Worm (Caenorhabditis elegans) whole organism, L2 larva: ENCODE results near the gene T16G12.12.

Experiments used
- C34F6.9 ChIP-seq: fragments of 150-350 bp; optimal IDR thresholded peaks from 2 replicates; lab custom pipeline; 2014; ENCODE audit warnings: missing biosample characterization, missing genetic modification characterization
- F13H6.1 ChIP-seq: sonication (generic microtip); optimal IDR thresholded peaks from 2 replicates; lab custom pipeline; 2016; ENCODE audit warnings: missing genetic modification characterization, missing compliant biosample characterization
- R02D3.7 ChIP-seq: fragments of 150-350 bp; optimal IDR thresholded peaks from 2 replicates; lab custom pipeline; 2014; ENCODE audit warnings: missing biosample characterization, missing genetic modification characterization
- Y55F3AM.14 ChIP-seq: fragments of 200-800 bp; sonication (Bioruptor generic); optimal IDR thresholded peaks from 2 replicates; lab custom pipeline; 2018; ENCODE audit warnings: mild to moderate bottlenecking, missing genetic modification characterization, missing compliant biosample characterization
- alr-1 ChIP-seq: fragments of 150-350 bp; optimal IDR thresholded peaks from 2 replicates; lab custom pipeline; 2014; ENCODE audit warnings: missing biosample characterization, missing genetic modification characterization
- aly-2 ChIP-seq: fragments of 150-350 bp; optimal IDR thresholded peaks from 2 replicates; lab custom pipeline; 2014; ENCODE audit warnings: missing biosample characterization, missing genetic modification characterization
- blmp-1 ChIP-seq: sonication (generic microtip); optimal IDR thresholded peaks from 2 replicates; lab custom pipeline; 2017; ENCODE audit warnings: missing genetic modification characterization, mild to moderate bottlenecking, missing compliant biosample characterization, antibody characterized with exemption, moderate library complexity; ENCODE audit not compliant: insufficient read depth
- ceh-16 ChIP-seq: fragments of 150-350 bp; optimal IDR thresholded peaks from 2 replicates; lab custom pipeline; 2014; ENCODE audit warnings: missing biosample characterization, missing genetic modification characterization
- ceh-82 ChIP-seq: fragments of 150-350 bp; optimal IDR thresholded peaks from 2 replicates; lab custom pipeline; 2014; ENCODE audit warnings: missing biosample characterization, missing genetic modification characterization
- crh-2 ChIP-seq: sonication (generic microtip); optimal IDR thresholded peaks from 2 replicates; lab custom pipeline; 2017; ENCODE audit warnings: missing biosample characterization, missing genetic modification characterization
- dmd-4 ChIP-seq: sonication (generic microtip); optimal IDR thresholded peaks from 2 replicates; lab custom pipeline; 2017; ENCODE audit warnings: missing biosample characterization, missing genetic modification characterization
- elt-1 ChIP-seq: fragments of 150-350 bp; optimal IDR thresholded peaks from 2 replicates; lab custom pipeline; 2014; ENCODE audit warnings: missing biosample characterization, missing genetic modification characterization
- elt-3 ChIP-seq: sonication (generic microtip); optimal IDR thresholded peaks from 2 replicates; lab custom pipeline; 2017; ENCODE audit warnings: missing biosample characterization, missing genetic modification characterization
- fos-1 ChIP-seq: fragments of 150-350 bp; optimal IDR thresholded peaks from 2 replicates; lab custom pipeline; 2014; ENCODE audit warnings: missing biosample characterization, missing genetic modification characterization
- gmeb-1 ChIP-seq: fragments of 150-350 bp; optimal IDR thresholded peaks from 2 replicates; lab custom pipeline; 2014; ENCODE audit warnings: missing biosample characterization, missing genetic modification characterization
- lin-11 ChIP-seq: fragments of 150-350 bp; sonication (generic microtip); optimal IDR thresholded peaks from 2 replicates; lab custom pipeline; 2014; ENCODE audit warnings: missing biosample characterization, missing genetic modification characterization, inconsistent platforms, mixed read lengths
- lin-13 ChIP-seq: fragments of 150-350 bp; optimal IDR thresholded peaks from 2 replicates; lab custom pipeline; 2014; ENCODE audit warnings: missing biosample characterization, missing genetic modification reagents, missing genetic modification characterization
- lin-39 ChIP-seq: fragments of 150-350 bp; optimal IDR thresholded peaks from 2 replicates; lab custom pipeline; 2014; ENCODE audit warnings: missing biosample characterization, missing genetic modification reagents, missing genetic modification characterization
- lsy-2 ChIP-seq, 2 experiments: fragments of 150-350 bp in 1 of 2; sonication (generic microtip) in 1 of 2; optimal IDR thresholded peaks; 2 replicates each; lab custom pipeline; 2014 to 2017; ENCODE audit warnings: missing biosample characterization in 2 of 2, missing genetic modification characterization in 2 of 2
- mbf-1 ChIP-seq: sonication (generic microtip); optimal IDR thresholded peaks from 2 replicates; lab custom pipeline; 2017; ENCODE audit warnings: missing biosample characterization, missing genetic modification characterization
- mdl-1 ChIP-seq, 2 experiments: fragments of 150-350 bp in 1 of 2; sonication (generic microtip) in 1 of 2; optimal IDR thresholded peaks; 2 replicates each; lab custom pipeline; 2017; ENCODE audit warnings: missing biosample characterization in 2 of 2, missing genetic modification characterization in 2 of 2
- nhr-11 ChIP-seq: fragments of 150-350 bp; optimal IDR thresholded peaks from 2 replicates; lab custom pipeline; 2014; ENCODE audit warnings: missing biosample characterization, missing genetic modification characterization
- nhr-12 ChIP-seq: fragments of 150-350 bp; optimal IDR thresholded peaks from 2 replicates; lab custom pipeline; 2014; ENCODE audit warnings: missing biosample characterization, missing genetic modification characterization
- nhr-129 ChIP-seq: fragments of 150-350 bp; optimal IDR thresholded peaks from 2 replicates; lab custom pipeline; 2014; ENCODE audit warnings: missing biosample characterization, missing genetic modification characterization
- nhr-21 ChIP-seq: fragments of 150-350 bp; optimal IDR thresholded peaks from 2 replicates; lab custom pipeline; 2014; ENCODE audit warnings: missing biosample characterization, missing genetic modification characterization
- nhr-237 ChIP-seq: fragments of 150-350 bp; optimal IDR thresholded peaks from 2 replicates; lab custom pipeline; 2014; ENCODE audit warnings: missing biosample characterization, missing genetic modification characterization
- nhr-25 ChIP-seq: fragments of 150-350 bp; sonication (generic microtip); optimal IDR thresholded peaks from 3 replicates; lab custom pipeline; 2014; ENCODE audit warnings: missing biosample characterization, missing genetic modification characterization
- nhr-6 ChIP-seq: fragments of 150-350 bp; optimal IDR thresholded peaks from 2 replicates; lab custom pipeline; 2014; ENCODE audit warnings: missing biosample characterization, missing genetic modification characterization
- peb-1 ChIP-seq: fragments of 150-350 bp; optimal IDR thresholded peaks from 2 replicates; lab custom pipeline; 2014; ENCODE audit warnings: missing biosample characterization, missing genetic modification characterization
- sem-4 ChIP-seq: fragments of 150-350 bp; optimal IDR thresholded peaks from 2 replicates; lab custom pipeline; 2014; ENCODE audit warnings: missing biosample characterization, missing genetic modification reagents, missing genetic modification characterization
- skn-1 ChIP-seq: sonication (generic microtip); optimal IDR thresholded peaks from 2 replicates; lab custom pipeline; 2017; ENCODE audit warnings: missing biosample characterization, missing genetic modification characterization
- sma-3 ChIP-seq: sonication (generic microtip); optimal IDR thresholded peaks from 2 replicates; lab custom pipeline; 2016; ENCODE audit warnings: missing genetic modification reagents, missing genetic modification characterization, missing compliant biosample characterization
- sma-9 ChIP-seq, 2 experiments: fragments of 150-350 bp in 1 of 2; sonication (generic microtip) in 1 of 2; optimal IDR thresholded peaks; 2 replicates each; lab custom pipeline; 2014 to 2016; ENCODE audit warnings: missing genetic modification characterization in 2 of 2, mild to moderate bottlenecking in 1 of 2, missing biosample characterization in 1 of 2, missing compliant biosample characterization in 1 of 2, missing genetic modification reagents in 1 of 2, moderate library complexity in 1 of 2
- unc-39 ChIP-seq: fragments of 150-350 bp; optimal IDR thresholded peaks from 2 replicates; lab custom pipeline; 2014; ENCODE audit warnings: missing biosample characterization, missing genetic modification characterization
- unc-55 ChIP-seq: fragments of 150-350 bp; sonication (generic microtip); optimal IDR thresholded peaks from 3 replicates; lab custom pipeline; 2014; ENCODE audit warnings: missing biosample characterization, missing genetic modification reagents, missing genetic modification characterization
- unc-62 ChIP-seq: fragments of 150-350 bp; optimal IDR thresholded peaks from 2 replicates; lab custom pipeline; 2014; ENCODE audit warnings: missing biosample characterization, missing genetic modification reagents, missing genetic modification characterization
- zag-1 ChIP-seq: fragments of 150-350 bp; optimal IDR thresholded peaks from 2 replicates; lab custom pipeline; 2014; ENCODE audit warnings: missing biosample characterization, missing genetic modification characterization
- ztf-1 ChIP-seq: fragments of 200-800 bp; sonication (Bioruptor generic); conservative IDR thresholded peaks from 2 replicates; pipeline ENCODE4 v1.3.6; 2022; ENCODE audit warnings: missing genetic modification characterization, missing compliant biosample characterization
- ztf-11 ChIP-seq: sonication (generic microtip); optimal IDR thresholded peaks from 2 replicates; lab custom pipeline; 2017; ENCODE audit warnings: missing biosample characterization, missing genetic modification characterization
- ztf-4 ChIP-seq: fragments of 150-350 bp; optimal IDR thresholded peaks from 2 replicates; lab custom pipeline; 2014; ENCODE audit warnings: missing biosample characterization, missing genetic modification characterization

T16G12.12 gene

DNA sequence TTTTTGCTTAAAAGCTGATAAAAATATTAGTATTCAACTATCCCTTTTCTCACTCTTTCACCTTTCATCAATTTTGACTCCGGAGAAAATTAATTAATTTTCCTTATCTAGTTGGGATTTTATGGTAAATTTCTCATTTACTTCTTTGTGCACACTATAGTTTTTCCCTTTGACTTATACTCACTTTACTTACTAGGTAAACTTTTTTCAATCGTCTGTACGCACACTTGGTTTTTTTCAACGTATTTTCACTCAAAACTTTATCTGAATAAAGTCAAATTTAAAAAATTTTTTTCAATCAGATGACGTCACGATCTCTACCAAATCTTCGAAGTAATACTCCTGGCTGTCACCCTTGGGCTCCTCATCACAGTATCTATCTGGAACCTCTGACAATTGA is 41.3 kb upstream of the T16G12.12 start, which contains the start of gene C05B5.16:
TSS of gene C05B5.16 (plus strand) at position 301 of the 400 bp plus-strand sequence.
- no peak for TF ChIP-seq blmp-1 (tag; lab: Kevin White, UChicago)
- no peak for TF ChIP-seq F13H6.1
- TF ChIP-seq R02D3.7 (tag; lab: Kevin White, UChicago) = no peak
- TF ChIP-seq peb-1 (tag; lab: Kevin White, UChicago) = no peak
- no peak for TF ChIP-seq unc-39 (tag; lab: Kevin White, UChicago)
- no peak for TF ChIP-seq ceh-16
- TF ChIP-seq ztf-1 (GFP tag; lab: Robert Waterston, UW) = no peak
- TF ChIP-seq ceh-82 (tag; lab: Kevin White, UChicago) = no peak
- TF ChIP-seq elt-1 = no peak
- TF ChIP-seq ztf-4 (tag; lab: Kevin White, UChicago) = no peak
- no peak for TF ChIP-seq mbf-1
- no peak for TF ChIP-seq unc-55

DNA sequence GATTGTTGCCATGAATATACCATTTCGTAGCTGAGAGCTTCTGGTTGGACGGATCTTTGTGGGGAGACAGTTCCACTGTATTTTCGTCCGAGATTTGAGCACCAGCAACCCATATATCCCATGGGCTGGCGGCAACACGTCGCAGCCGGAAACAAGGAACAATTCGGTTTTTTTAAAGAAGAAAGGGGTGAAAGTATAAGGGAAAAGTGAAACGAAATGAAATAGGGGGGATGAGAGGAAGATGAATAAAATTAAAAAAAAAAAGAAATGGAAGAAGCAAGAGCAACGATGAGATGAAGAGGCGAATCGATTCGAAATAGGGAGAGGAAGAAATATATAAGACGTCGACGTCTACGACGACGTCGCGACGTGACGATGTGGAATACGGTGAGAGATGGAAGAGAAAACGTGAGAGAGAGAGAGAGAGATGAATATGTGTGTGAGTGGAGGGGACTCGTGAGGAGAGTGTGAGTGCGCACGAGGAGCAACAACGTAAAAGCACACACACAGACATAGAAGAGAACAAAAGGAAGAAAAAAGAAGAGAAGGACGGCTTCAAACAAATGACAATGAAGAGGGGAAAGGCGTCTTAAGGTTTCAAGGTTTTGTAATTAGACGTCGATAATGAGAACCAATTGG is 36.9 kb upstream of the T16G12.12 start, which contains the start of gene rgs-1:
TSS of gene rgs-1 (minus strand) at position 146 of the 639 bp plus-strand sequence.
- peak; percentile 89 for TF ChIP-seq unc-55
- TF ChIP-seq nhr-6 (tag; lab: Kevin White, UChicago) = peak; percentile 37
- no peak for TF ChIP-seq ceh-16
- no peak for TF ChIP-seq R02D3.7 (tag; lab: Kevin White, UChicago)
- peak in 1 of 2 experiments; percentile 62 for TF ChIP-seq lsy-2 (tag; optimal IDR thresholded peaks at IDR 0.05; lab: Kevin White, UChicago)
- no peak for TF ChIP-seq aly-2 (tag; lab: Kevin White, UChicago)
- TF ChIP-seq ceh-82 (tag; lab: Kevin White, UChicago) = no peak
- TF ChIP-seq sma-3 (GFP tag; lab: Kevin White, UChicago) = no peak
- TF ChIP-seq nhr-11 (tag; lab: Kevin White, UChicago) = no peak
- TF ChIP-seq alr-1 (tag; lab: Kevin White, UChicago) = no peak
- no peak for TF ChIP-seq lin-39 (tag; lab: Kevin White, UChicago)
- TF ChIP-seq lin-13 (GFP tag; lab: Kevin White, UChicago) = peak; percentile 33
- no peak for TF ChIP-seq nhr-25 (tag; lab: Kevin White, UChicago)
- peak; percentile 79 for TF ChIP-seq C34F6.9
- no peak for TF ChIP-seq Y55F3AM.14
- TF ChIP-seq skn-1 (tag; lab: Kevin White, UChicago) = no peak
- TF ChIP-seq fos-1 (tag; lab: Kevin White, UChicago) = peak; percentile 9
- TF ChIP-seq lin-11 = peak; percentile 44
- peak; percentile 77 for TF ChIP-seq crh-2 (tag; lab: Kevin White, UChicago)
- peak; percentile 69 for TF ChIP-seq nhr-129 (tag; lab: Kevin White, UChicago)
- no peak for TF ChIP-seq unc-62 (GFP tag; lab: Kevin White, UChicago)
- peak in 1 of 2 experiments; percentile 76 for TF ChIP-seq mdl-1 (tag; optimal IDR thresholded peaks at IDR 0.05; lab: Kevin White, UChicago)
- TF ChIP-seq F13H6.1 = no peak
- TF ChIP-seq elt-3 (tag; lab: Kevin White, UChicago) = no peak
- TF ChIP-seq nhr-21 (tag; lab: Kevin White, UChicago) = no peak
- no peak for TF ChIP-seq gmeb-1
- TF ChIP-seq sem-4 (tag; lab: Kevin White, UChicago) = peak; percentile 2
- TF ChIP-seq nhr-237 = no peak
- no peak for TF ChIP-seq peb-1 (tag; lab: Kevin White, UChicago)
- no peak for TF ChIP-seq dmd-4 (tag; lab: Kevin White, UChicago)
- peak; percentile 42 for TF ChIP-seq zag-1 (tag; lab: Kevin White, UChicago)

DNA sequence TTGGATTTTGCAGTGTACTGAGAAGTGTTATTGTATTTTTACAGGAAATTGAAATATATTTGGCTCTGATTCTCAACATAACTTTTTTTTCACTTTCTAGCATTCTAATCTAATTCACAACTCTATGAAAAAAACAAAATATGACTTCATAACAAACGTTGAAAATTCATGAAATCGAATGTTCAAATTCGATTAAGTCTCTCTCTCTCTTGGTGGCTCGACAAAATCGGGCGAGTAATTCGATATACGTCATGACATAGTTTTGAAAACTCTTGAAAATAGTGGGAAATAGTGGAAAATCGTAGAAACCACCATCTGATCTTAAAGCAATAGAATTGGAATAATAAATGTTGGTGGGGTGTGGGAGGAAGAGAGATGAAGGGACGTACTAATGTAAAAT is 35.4 kb upstream of the T16G12.12 start:
- TF ChIP-seq ztf-11 (tag; lab: Kevin White, UChicago) (no peak), nhr-25 (tag; lab: Kevin White, UChicago) (no peak), aly-2 (tag; lab: Kevin White, UChicago) (no peak), fos-1 (tag; lab: Kevin White, UChicago) (no peak), ceh-16 (no peak), nhr-237 (no peak), ztf-4 (tag; lab: Kevin White, UChicago) (no peak), nhr-21 (tag; lab: Kevin White, UChicago) (no peak), nhr-12 (no peak), sma-9 (GFP tag; optimal IDR thresholded peaks at IDR 0.05; lab: Kevin White, UChicago) (no peak), sma-9 (tag; optimal IDR thresholded peaks at IDR 0.05; lab: Kevin White, UChicago) (no peak), alr-1 (tag; lab: Kevin White, UChicago) (no peak), ceh-82 (tag; lab: Kevin White, UChicago) (no peak), elt-3 (tag; lab: Kevin White, UChicago) (no peak), lin-11 (no peak), nhr-11 (tag; lab: Kevin White, UChicago) (no peak), nhr-6 (tag; lab: Kevin White, UChicago) (no peak)
